Fruit fly (Drosophila melanogaster) whole organism, pupa: Measurements from ENCODE around the gene Mcm3.

Experiments used
- CG10348 ChIP-seq: fragments of 200-800 bp; sonication (Bioruptor generic); IDR thresholded peaks from 2 replicates; pipeline ENCODE4 v1.3.6; 2022; ENCODE audit warnings: missing biosample characterization, missing genetic modification characterization
- CG13204 ChIP-seq: fragments of 200-800 bp; sonication (Bioruptor generic); optimal IDR thresholded peaks from 2 replicates; lab custom pipeline; 2018; ENCODE audit warnings: missing biosample characterization, mild to moderate bottlenecking, missing genetic modification characterization, moderate library complexity
- CG14655 ChIP-seq: fragments of 200-800 bp; sonication (Bioruptor generic); optimal IDR thresholded peaks from 3 replicates; lab custom pipeline; 2017; ENCODE audit warnings: mild to moderate bottlenecking, missing biosample characterization, missing genetic modification reagents, missing genetic modification characterization
- CG32121 ChIP-seq: fragments of 200-800 bp; sonication (Bioruptor generic); IDR thresholded peaks from 2 replicates; pipeline ENCODE4 v1.3.6; 2022; ENCODE audit warnings: missing biosample characterization, missing genetic modification characterization
- CG34367 ChIP-seq: fragments of 200-800 bp; sonication (Bioruptor generic); optimal IDR thresholded peaks from 2 replicates; lab custom pipeline; 2018; ENCODE audit warnings: missing biosample characterization, mild to moderate bottlenecking, missing genetic modification characterization
- CG8159 ChIP-seq: fragments of 200-800 bp; sonication (Bioruptor generic); optimal IDR thresholded peaks from 3 replicates; lab custom pipeline; 2018; ENCODE audit warnings: missing biosample characterization, mild to moderate bottlenecking, missing genetic modification characterization, moderate library complexity
- D1 ChIP-seq: fragments of 200-800 bp; sonication (Bioruptor generic); optimal IDR thresholded peaks from 2 replicates; lab custom pipeline; 2018; ENCODE audit warnings: missing biosample characterization, mild to moderate bottlenecking, missing genetic modification characterization, moderate library complexity
- EcR ChIP-seq: fragments of 200-800 bp; sonication (Bioruptor generic); optimal IDR thresholded peaks from 3 replicates; lab custom pipeline; 2019; ENCODE audit warnings: missing biosample characterization, missing genetic modification characterization, mild to moderate bottlenecking, moderate library complexity, missing genetic modification reagents
- Pif1A ChIP-seq: fragments of 200-800 bp; sonication (Bioruptor generic); optimal IDR thresholded peaks from 3 replicates; lab custom pipeline; 2016; ENCODE audit warnings: missing biosample characterization, missing genetic modification characterization
- Pif1B ChIP-seq: fragments of 200-800 bp; sonication (Bioruptor generic); optimal IDR thresholded peaks from 3 replicates; lab custom pipeline; 2016; ENCODE audit warnings: missing biosample characterization, missing genetic modification characterization
- Snoo ChIP-seq: fragments of 200-800 bp; sonication (Bioruptor generic); optimal IDR thresholded peaks from 3 replicates; lab custom pipeline; 2017; ENCODE audit warnings: missing biosample characterization, mild to moderate bottlenecking, missing genetic modification characterization, inconsistent platforms
- gl ChIP-seq: fragments of 200-800 bp; sonication (Bioruptor generic); optimal IDR thresholded peaks from 2 replicates; lab custom pipeline; 2018; ENCODE audit warnings: missing biosample characterization, mild to moderate bottlenecking, missing genetic modification characterization

DNA sequence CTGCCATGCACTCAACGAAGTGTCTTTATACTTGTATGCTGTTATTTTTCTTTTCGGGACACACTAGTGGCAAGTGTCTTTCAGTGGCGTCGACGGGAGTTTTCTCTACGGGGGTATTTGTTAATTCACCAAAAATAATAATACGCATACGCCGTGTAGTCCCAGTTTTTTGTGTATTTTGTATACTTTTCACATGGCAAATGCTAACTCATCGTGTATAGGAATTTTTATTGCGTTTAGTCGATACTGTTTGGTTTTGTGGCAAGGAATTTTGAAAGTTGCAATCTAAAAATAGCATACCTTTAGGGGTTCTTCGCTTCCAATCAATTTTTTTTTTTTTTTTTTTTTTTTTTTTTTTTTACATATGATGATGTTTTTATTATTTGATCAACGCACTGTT lies 14.8 kb downstream of the Mcm3 start:
- TF ChIP-seq Pif1A (GFP tag; lab: Kevin White, UChicago) (no peak), CG32121 (GFP tag; lab: Robert Waterston, UW) (no peak), EcR (GFP tag; lab: Kevin White, UChicago) (no peak), CG8159 (tag; lab: Kevin White, UChicago) (no peak), CG13204 (GFP tag; lab: Kevin White, UChicago) (no peak), CG10348 (GFP tag; lab: Robert Waterston, UW) (no peak), CG34367 (tag; lab: Kevin White, UChicago) (no peak), CG14655 (GFP tag; lab: Kevin White, UChicago) (peak; percentile 30), gl (tag; lab: Kevin White, UChicago) (no peak), Pif1B (GFP tag; lab: Kevin White, UChicago) (no peak), D1 (tag; lab: Kevin White, UChicago) (no peak), Snoo (tag; lab: Kevin White, UChicago) (no peak)
